In the genomic region with DNA sequence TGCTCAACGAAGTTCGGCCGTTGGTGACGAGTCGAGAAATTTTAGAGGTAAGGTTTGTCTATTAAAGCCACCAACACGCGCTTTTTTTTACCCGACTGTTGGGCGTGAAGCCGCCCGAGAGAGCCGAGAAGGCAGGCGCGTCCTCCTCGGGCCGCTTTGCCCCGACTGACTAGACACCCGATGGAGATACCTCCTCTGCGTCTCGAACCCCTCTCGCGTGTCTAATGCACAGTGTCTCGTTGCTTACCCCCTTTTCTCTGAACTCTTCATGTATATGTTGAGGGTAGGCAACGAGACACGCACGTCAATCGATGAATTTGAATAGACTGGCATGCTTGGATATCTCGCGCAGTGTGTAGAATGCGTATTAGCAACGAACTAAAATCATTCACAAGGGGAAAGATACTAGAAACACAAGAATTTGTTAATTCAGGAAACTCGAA, we compare ENCODE assay signal across 2 worm cellular contexts.
TF ChIP-seq lines count a peak whose summit lies in the region.

No protein-coding gene starts in this region.

TF ChIP-seq in whole organism, L1 larva, 84 proteins besides CTCF, POLR2A, EP300 and RAD21 (continued from another document):
- TF ChIP-seq ceh-63 (GFP tag; optimal IDR thresholded peaks at IDR 0.05; lab: Kevin White, UChicago) (no peak), lin-39 (tag; optimal IDR thresholded peaks at IDR 0.05; lab: Kevin White, UChicago) (no peak), lin-15B (tag; optimal IDR thresholded peaks at IDR 0.05; lab: Kevin White, UChicago) (no peak), fos-1 (tag; optimal IDR thresholded peaks at IDR 0.05; lab: Kevin White, UChicago) (peak; percentile 84), C16A3.4 (tag; optimal IDR thresholded peaks at IDR 0.05; lab: Kevin White, UChicago) (peak; percentile 85), nhr-90 (tag; optimal IDR thresholded peaks at IDR 0.05; lab: Kevin White, UChicago; ENCODE audit: poor library complexity) (peak; percentile 82), elt-2 (tag; optimal IDR thresholded peaks at IDR 0.05; lab: Kevin White, UChicago) (peak; percentile 80), nhr-77 (tag; optimal IDR thresholded peaks at IDR 0.05; lab: Kevin White, UChicago) (peak; percentile 83), nhr-47 (tag; optimal IDR thresholded peaks at IDR 0.05; lab: Kevin White, UChicago) (peak; percentile 85), fkh-8 (tag; optimal IDR thresholded peaks at IDR 0.05; lab: Kevin White, UChicago) (peak; percentile 92), nhr-28 (tag; optimal IDR thresholded peaks at IDR 0.05; lab: Kevin White, UChicago) (no peak), sox-4 (tag; optimal IDR thresholded peaks at IDR 0.05; lab: Kevin White, UChicago) (peak; percentile 48), lin-14 (GFP tag; optimal IDR thresholded peaks at IDR 0.05; lab: Kevin White, UChicago) (peak; percentile 88), nhr-237 (tag; optimal IDR thresholded peaks at IDR 0.05; lab: Kevin White, UChicago) (peak; percentile 47), ces-1 (GFP tag; optimal IDR thresholded peaks at IDR 0.05; lab: Kevin White, UChicago) (peak; percentile 67), xbp-1 (tag; optimal IDR thresholded peaks at IDR 0.05; lab: Kevin White, UChicago) (peak; percentile 82), zag-1 (tag; optimal IDR thresholded peaks at IDR 0.05; lab: Kevin White, UChicago) (peak; percentile 74), nhr-84 (tag; optimal IDR thresholded peaks at IDR 0.05; lab: Kevin White, UChicago) (peak; percentile 66), C34B4.2 (tag; optimal IDR thresholded peaks at IDR 0.05; lab: Kevin White, UChicago) (no peak), elt-3 (tag; optimal IDR thresholded peaks at IDR 0.05; lab: Kevin White, UChicago) (peak in 1 of 6 experiments; percentile 43), ceh-8 (GFP tag; optimal IDR thresholded peaks at IDR 0.05; lab: Kevin White, UChicago) (peak; percentile 21), tlp-1 (tag; optimal IDR thresholded peaks at IDR 0.05; lab: Kevin White, UChicago) (no peak), hpl-2 (GFP tag; optimal IDR thresholded peaks at IDR 0.05; lab: Kevin White, UChicago) (no peak), swsn-7 (tag; optimal IDR thresholded peaks at IDR 0.05; lab: Kevin White, UChicago) (peak; percentile 92), nhr-19 (GFP tag; conservative IDR thresholded peaks at IDR 0.05; lab: Robert Waterston, UW) (peak; percentile 84), lsy-2 (tag; optimal IDR thresholded peaks at IDR 0.05; lab: Kevin White, UChicago) (peak; percentile 77 to 88), ceh-90 (tag; optimal IDR thresholded peaks at IDR 0.05; lab: Kevin White, UChicago) (no peak)

TF ChIP-seq in whole organism, young adult, 124 proteins besides CTCF, POLR2A, EP300 and RAD21 (continued from another document):
- TF ChIP-seq pha-4 (tag; optimal IDR thresholded peaks at IDR 0.05; lab: Kevin White, UChicago) (no peak), dpff-1 (tag; optimal IDR thresholded peaks at IDR 0.05; lab: Kevin White, UChicago) (peak; percentile 99), attf-3 (GFP tag; conservative IDR thresholded peaks at IDR 0.05; lab: Robert Waterston, UW) (peak; percentile 74), C06A6.2 (GFP tag; conservative IDR thresholded peaks at IDR 0.05; lab: Robert Waterston, UW) (peak; percentile 92), let-607 (tag; optimal IDR thresholded peaks at IDR 0.05; lab: Kevin White, UChicago) (peak; percentile 82 to 88), B0261.1 (tag; optimal IDR thresholded peaks at IDR 0.05; lab: Kevin White, UChicago) (peak; percentile 55), lag-1 (GFP tag; IDR thresholded peaks at IDR 0.05; lab: Robert Waterston, UW) (0 out of 2 replicates have a peak, but pooled peaks have one; percentile 70), ZK185.1 (tag; optimal IDR thresholded peaks at IDR 0.05; lab: Kevin White, UChicago; ENCODE audit: poor library complexity, severe bottlenecking) (peak; percentile 74), F23B12.7 (tag; optimal IDR thresholded peaks at IDR 0.05; lab: Kevin White, UChicago; ENCODE audit: insufficient read depth) (no peak), athp-1 (tag; optimal IDR thresholded peaks at IDR 0.05; lab: Kevin White, UChicago) (peak; percentile 99), rcor-1 (GFP tag; IDR thresholded peaks at IDR 0.05; lab: Robert Waterston, UW) (peak; percentile 79), madf-10 (tag; optimal IDR thresholded peaks at IDR 0.05; lab: Kevin White, UChicago) (peak; percentile 85), ceh-40 (GFP tag; IDR thresholded peaks at IDR 0.05; lab: Robert Waterston, UW) (peak; percentile 94), hlh-12 (tag; optimal IDR thresholded peaks at IDR 0.05; lab: Kevin White, UChicago) (no peak), tbx-9 (tag; optimal IDR thresholded peaks at IDR 0.05; lab: Kevin White, UChicago; ENCODE audit: borderline replicate concordance) (peak; percentile 99), let-526 (GFP tag; IDR thresholded peaks at IDR 0.05; lab: Robert Waterston, UW) (peak; percentile 97), Y53G8AR.9 (GFP tag; conservative IDR thresholded peaks at IDR 0.05; lab: Robert Waterston, UW) (peak; percentile 97), efl-1 (GFP tag; optimal IDR thresholded peaks at IDR 0.05; lab: Kevin White, UChicago) (no peak), nhr-80 (tag; optimal IDR thresholded peaks at IDR 0.05; lab: Kevin White, UChicago) (peak; percentile 2), ceh-27 (GFP tag; optimal IDR thresholded peaks at IDR 0.05; lab: Kevin White, UChicago) (peak; percentile 88), rec-8 (tag; optimal IDR thresholded peaks at IDR 0.05; lab: Kevin White, UChicago) (peak; percentile 36 to 42), tlf-1 (GFP tag; optimal IDR thresholded peaks at IDR 0.05; lab: Kevin White, UChicago) (peak; percentile 93), lin-40 (tag; optimal IDR thresholded peaks at IDR 0.05; lab: Kevin White, UChicago) (peak; percentile 88), sdz-38 (tag; optimal IDR thresholded peaks at IDR 0.05; lab: Kevin White, UChicago) (no peak), hrde-1 (tag; optimal IDR thresholded peaks at IDR 0.05; lab: Kevin White, UChicago; ENCODE audit: borderline replicate concordance) (peak; percentile 94), F49E8.2 (tag; optimal IDR thresholded peaks at IDR 0.05; lab: Kevin White, UChicago; ENCODE audit: insufficient read depth) (peak; percentile 33), F39B2.1 (GFP tag; IDR thresholded peaks at IDR 0.05; lab: Robert Waterston, UW) (peak; percentile 90), somi-1 (GFP tag; optimal IDR thresholded peaks at IDR 0.05; lab: Kevin White, UChicago) (peak; percentile 90), akir-1 (GFP tag; optimal IDR thresholded peaks at IDR 0.05; lab: Kevin White, UChicago) (peak; percentile 78), repo-1 (tag; optimal IDR thresholded peaks at IDR 0.05; lab: Kevin White, UChicago) (peak; percentile 97), tbp1 (GFP tag; optimal IDR thresholded peaks at IDR 0.05; lab: Kevin White, UChicago) (peak; percentile 71), hsf-1 (GFP tag; IDR thresholded peaks at IDR 0.05; lab: Robert Waterston, UW) (peak; percentile 89), lsl-1 (GFP tag; optimal IDR thresholded peaks at IDR 0.05; lab: Kevin White, UChicago) (no peak), egrh-3 (GFP tag; IDR thresholded peaks at IDR 0.05; lab: Robert Waterston, UW) (peak; percentile 91)
